Fruit fly (Drosophila melanogaster): ENCODE results near the gene caz.

DNA sequence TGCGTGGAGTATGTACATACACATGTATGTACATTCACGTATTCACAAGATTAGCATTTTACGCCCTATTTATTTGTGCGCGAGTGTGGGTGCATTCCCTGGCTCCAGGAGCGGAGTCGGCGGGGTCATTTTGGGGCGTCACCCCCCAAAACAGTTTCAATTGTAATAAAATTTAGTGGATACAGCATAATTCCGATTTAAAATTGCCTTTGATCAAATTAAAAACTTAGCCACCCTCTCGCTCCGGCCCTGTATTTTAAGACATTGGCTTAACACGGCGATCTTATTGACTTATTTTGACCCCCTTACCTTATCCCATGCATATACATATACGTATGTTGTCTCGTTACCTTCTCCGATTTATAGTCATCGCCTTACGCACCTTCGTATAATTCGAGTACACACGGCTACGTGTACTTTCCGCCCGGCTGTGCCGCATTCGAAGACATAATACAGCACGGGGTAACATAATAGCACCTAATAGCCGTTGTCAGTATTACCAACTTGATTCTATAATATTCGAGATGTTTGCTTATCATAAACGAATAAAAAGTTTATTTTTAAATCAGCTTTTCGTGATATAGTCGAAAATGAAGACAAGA is 9.2 kb upstream of the caz start:
- TF ChIP-seq CG12768 (GFP tag; optimal IDR thresholded peaks at IDR 0.05): peak; percentile 81
- TF ChIP-seq CG5204 (GFP tag; optimal IDR thresholded peaks at IDR 0.05): peak; percentile 12
